Worm (Caenorhabditis elegans): ENCODE results near the gene Y57G11C.14.

DNA sequence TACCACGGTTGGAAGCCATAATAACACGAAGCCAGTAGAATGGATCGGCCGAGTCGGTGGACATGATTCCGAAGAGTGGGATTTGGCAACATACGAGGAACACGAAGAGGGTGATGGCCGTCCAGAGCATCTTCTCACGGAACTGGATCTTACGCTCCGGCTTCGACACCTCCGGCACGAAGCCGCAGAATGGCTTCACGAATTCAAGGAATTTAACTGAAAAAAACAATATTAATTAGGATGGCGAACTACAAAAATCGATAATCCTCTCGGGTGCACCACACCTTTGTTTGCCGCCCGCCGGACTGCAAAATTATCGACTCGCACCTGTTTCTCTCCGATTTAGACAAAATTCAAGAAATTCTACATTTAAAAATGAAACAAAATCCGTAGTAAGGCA, 25.1 kb downstream of the Y57G11C.14 start:
- TF ChIP-seq W03F9.2 (tag; optimal IDR thresholded peaks at IDR 0.05) (no peak), him-1 (tag; optimal IDR thresholded peaks at IDR 0.05) (no peak)

All from whole organism, L4/young adult.